Worm (Caenorhabditis elegans) whole organism, early embryonic: ENCODE results near the gene hpo-8.

Experiments
- B0310.2 ChIP-seq: sonication (generic microtip); optimal IDR thresholded peaks from 2 replicates; lab custom pipeline; 2016; ENCODE audit warnings: mild to moderate bottlenecking, missing genetic modification characterization, missing compliant biosample characterization
- ama-1 ChIP-seq: fragments of 150-350 bp; optimal IDR thresholded peaks from 2 replicates; lab custom pipeline; 2014
- ceh-36 ChIP-seq: sonication (generic microtip); optimal IDR thresholded peaks from 2 replicates; lab custom pipeline; 2016; ENCODE audit warnings: missing genetic modification characterization, inconsistent platforms, missing compliant biosample characterization
- flt-1 ChIP-seq: fragments of 200-800 bp; sonication (Bioruptor generic); IDR thresholded peaks from 2 replicates; pipeline ENCODE4 v1.3.6; 2022; ENCODE audit warnings: missing genetic modification characterization, missing compliant biosample characterization
- hmg-4 ChIP-seq: fragments of 200-800 bp; sonication (Bioruptor generic); optimal IDR thresholded peaks from 2 replicates; lab custom pipeline; 2018; ENCODE audit warnings: mild to moderate bottlenecking, missing genetic modification characterization, missing compliant biosample characterization
- sea-1 ChIP-seq: fragments of 200-800 bp; sonication (Bioruptor generic); conservative IDR thresholded peaks from 2 replicates; pipeline ENCODE4 v1.3.6; 2022; ENCODE audit warnings: missing genetic modification characterization, missing compliant biosample characterization
- tra-4 ChIP-seq: sonication (generic microtip); optimal IDR thresholded peaks from 2 replicates; lab custom pipeline; 2017; ENCODE audit warnings: missing genetic modification characterization, missing compliant biosample characterization

DNA sequence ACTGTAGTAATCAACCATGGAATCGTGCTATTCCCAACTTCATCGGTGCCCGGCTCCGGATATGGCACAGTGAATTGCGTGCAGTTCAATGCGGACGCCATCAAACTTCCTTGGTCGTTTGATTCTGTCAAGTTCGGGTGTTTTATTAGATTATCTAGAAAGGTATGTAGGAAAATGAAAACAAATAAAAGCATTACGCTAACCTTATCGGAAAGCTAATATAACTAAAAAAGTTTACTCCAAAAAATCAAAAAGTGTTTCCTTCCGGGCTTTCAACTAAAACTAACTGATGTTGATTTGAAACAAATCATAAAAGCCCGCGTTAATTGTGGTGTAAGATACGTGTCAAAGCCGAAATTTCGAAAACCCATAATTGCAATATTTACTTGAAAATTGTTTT lies 19.3 kb upstream of the hpo-8 start, which contains the start of gene dmsr-13:
- TF ChIP-seq ama-1 (no peak), ceh-36 (no peak), flt-1 (no peak), sea-1 (GFP tag; lab: Robert Waterston, UW) (no peak), hmg-4 (GFP tag; lab: Kevin White, UChicago) (no peak), B0310.2 (tag; lab: Kevin White, UChicago) (no peak), tra-4 (tag; lab: Kevin White, UChicago) (no peak)
